Worm (Caenorhabditis elegans): Measurements from ENCODE around the gene Y38E10A.1.

DNA sequence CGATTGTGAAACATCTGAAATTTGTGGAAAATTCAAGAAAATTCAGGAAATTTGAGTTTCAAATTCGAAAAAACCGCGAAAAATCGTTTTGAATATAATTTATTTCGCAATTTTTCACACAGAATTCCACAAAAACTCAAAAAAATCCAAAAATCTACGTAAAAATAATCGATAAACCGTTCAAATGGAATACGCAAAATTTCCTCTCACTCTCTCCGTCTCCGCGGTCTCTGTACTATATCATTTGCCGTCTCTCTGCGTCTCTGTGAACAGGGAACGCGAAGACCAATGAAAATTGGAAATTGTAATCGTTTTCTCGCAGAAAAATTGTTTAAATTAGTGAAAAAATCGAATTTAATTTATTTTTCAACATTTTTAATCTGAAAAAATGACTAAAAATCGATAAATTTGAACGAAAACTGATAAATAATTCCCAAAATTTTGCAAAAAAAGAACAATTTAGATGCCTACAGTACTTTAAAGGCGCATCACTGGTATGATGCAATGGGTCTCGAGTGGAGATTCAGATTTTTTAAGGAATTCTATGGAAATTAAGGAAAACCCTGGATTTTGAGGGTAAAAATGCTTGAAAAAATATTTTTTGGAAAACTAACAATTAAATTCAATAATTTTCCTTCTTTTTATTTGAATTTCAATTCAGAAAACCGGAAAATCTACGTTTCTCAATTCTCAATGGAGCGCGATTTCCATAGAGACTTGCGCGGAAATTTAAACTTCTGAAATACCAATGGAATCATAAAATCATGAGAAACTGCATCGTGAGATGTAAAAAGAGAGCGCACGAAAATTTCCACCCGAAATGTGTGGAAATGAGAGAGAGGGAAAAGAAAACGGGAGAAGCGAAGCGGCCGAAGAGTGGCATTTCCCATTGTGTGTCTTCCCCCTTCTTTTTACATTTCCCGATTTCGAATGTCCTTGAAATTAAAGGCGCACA lies 33.5 kb upstream of the Y38E10A.1 start, which contains the start of the genes ceh-100 and lips-15:
- no peak for TF ChIP-seq ceh-13 (GFP tag; optimal IDR thresholded peaks at IDR 0.05)
- TF ChIP-seq ceh-36 (tag; optimal IDR thresholded peaks at IDR 0.05): no peak
- TF ChIP-seq ets-7 (tag; optimal IDR thresholded peaks at IDR 0.05): no peak
- no peak for TF ChIP-seq ama-1 (optimal IDR thresholded peaks at IDR 0.05)
- no peak for TF ChIP-seq scrt-1 (GFP tag; IDR thresholded peaks at IDR 0.05)
- no peak for TF ChIP-seq tbx-11 (GFP tag; IDR thresholded peaks at IDR 0.05)
- TF ChIP-seq pes-1 (GFP tag; IDR thresholded peaks at IDR 0.05): no peak

Data from whole organism, early embryonic.